Worm (Caenorhabditis elegans): Measurements from ENCODE around the gene C33H5.16.

DNA sequence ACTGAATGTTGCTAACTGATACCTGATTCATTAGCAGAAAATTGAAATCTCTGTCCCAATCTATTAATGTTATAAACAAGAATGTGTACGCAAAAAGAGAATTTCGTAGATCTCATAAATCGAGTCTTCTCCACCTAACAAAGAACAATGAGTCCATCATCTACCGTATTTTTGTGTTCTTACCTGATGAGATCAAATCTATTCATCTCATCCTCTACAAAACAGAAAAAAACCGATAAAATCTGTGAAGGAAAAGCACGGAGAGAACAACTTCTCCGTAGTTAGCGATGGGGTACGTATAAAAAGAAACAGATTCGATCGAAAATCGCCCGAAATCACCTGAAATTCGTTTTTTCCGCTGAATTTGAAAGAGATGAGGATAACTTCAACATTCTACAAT is 5.4 kb upstream of the C33H5.16 start, which contains the start of gene C33H5.1:
- TF ChIP-seq sptf-1 (tag; optimal IDR thresholded peaks at IDR 0.05) (no peak), pqm-1 (tag; optimal IDR thresholded peaks at IDR 0.05) (no peak), nhr-47 (tag; optimal IDR thresholded peaks at IDR 0.05) (no peak), snpc-4 (tag; optimal IDR thresholded peaks at IDR 0.05) (no peak), nhr-77 (tag; optimal IDR thresholded peaks at IDR 0.05) (no peak), snu-23 (GFP tag; optimal IDR thresholded peaks at IDR 0.05) (no peak), elt-2 (tag; optimal IDR thresholded peaks at IDR 0.05) (no peak), nhr-76 (tag; optimal IDR thresholded peaks at IDR 0.05) (no peak), xbp-1 (tag; optimal IDR thresholded peaks at IDR 0.05) (no peak), unc-62 (GFP tag; optimal IDR thresholded peaks at IDR 0.05) (no peak)

Measured in whole organism, L1 larva.